Fruit fly (Drosophila melanogaster): ENCODE data around the gene Sfmbt.

DNA sequence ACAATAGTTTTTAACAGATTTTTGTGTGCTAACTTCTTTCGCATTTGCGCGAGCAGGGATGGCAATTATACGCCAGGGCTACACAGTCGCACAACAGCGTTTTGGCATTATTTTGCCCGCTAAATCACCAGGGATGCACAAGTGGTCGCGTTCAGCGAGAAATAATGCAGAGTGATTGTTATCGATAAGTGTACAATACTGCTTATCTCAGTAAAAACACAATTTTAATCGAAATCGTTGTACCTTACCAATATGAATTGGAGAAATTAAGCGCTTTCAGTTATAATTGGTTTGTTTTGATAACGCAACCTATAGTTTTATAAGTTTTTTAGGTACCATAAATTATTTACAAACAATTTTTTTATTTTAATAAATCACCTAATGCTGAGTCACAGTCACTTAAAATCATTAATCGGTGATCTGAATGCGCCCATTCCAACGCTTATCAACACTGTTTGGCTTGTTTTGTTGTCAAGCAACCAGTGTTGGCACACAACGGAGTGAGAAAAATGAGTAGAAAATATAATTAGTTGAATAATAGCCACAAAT lies at the start of gene Sfmbt, which contains the start of gene CG5439:
- TF ChIP-seq Nf-YA (GFP tag; IDR thresholded peaks at IDR 0.05) (no peak), Pdp1 (GFP tag; optimal IDR thresholded peaks at IDR 0.05) (peak; percentile 57 to 77), onecut (GFP tag; IDR thresholded peaks at IDR 0.05) (peak; percentile 42; the same call in 1 of the 2 replicates)
